Fruit fly (Drosophila melanogaster) whole organism, adult: ENCODE results near the gene Gr93a.

Source experiments
- CG14711 ChIP-seq: fragments of 200-800 bp; sonication (Bioruptor generic); optimal IDR thresholded peaks from 2 replicates; lab custom pipeline; 2018; ENCODE audit warnings: missing biosample characterization, mild to moderate bottlenecking, missing genetic modification characterization, moderate library complexity
- CG1620 ChIP-seq: fragments of 200-800 bp; sonication (Bioruptor generic); optimal IDR thresholded peaks from 2 replicates; lab custom pipeline; 2016; ENCODE audit warnings: missing biosample characterization, missing genetic modification characterization
- CG33017 ChIP-seq: fragments of 200-800 bp; sonication (Bioruptor generic); optimal IDR thresholded peaks from 2 replicates; lab custom pipeline; 2018; ENCODE audit warnings: missing biosample characterization, mild to moderate bottlenecking, missing genetic modification characterization, moderate library complexity
- CG7045 ChIP-seq: fragments of 200-800 bp; sonication (Bioruptor generic); optimal IDR thresholded peaks from 2 replicates; lab custom pipeline; 2017; ENCODE audit warnings: missing biosample characterization, mild to moderate bottlenecking, missing genetic modification characterization
- Clk ChIP-seq: fragments of 200-800 bp; sonication (Bioruptor generic); optimal IDR thresholded peaks from 2 replicates; lab custom pipeline; 2017; ENCODE audit warnings: missing biosample characterization, missing genetic modification characterization
- bab1 ChIP-seq: fragments of 200-800 bp; sonication (Bioruptor generic); optimal IDR thresholded peaks from 3 replicates; lab custom pipeline; 2019; ENCODE audit warnings: missing biosample characterization, mild to moderate bottlenecking, missing genetic modification characterization, moderate library complexity
- cic ChIP-seq: fragments of 200-800 bp; sonication (Bioruptor generic); optimal IDR thresholded peaks from 2 replicates; lab custom pipeline; 2017; ENCODE audit warnings: missing biosample characterization, mild to moderate bottlenecking, missing genetic modification characterization, moderate library complexity
- cnc ChIP-seq, 2 experiments: fragments of >200 bp; optimal IDR thresholded peaks; 2 replicates each; lab custom pipeline; 2017
- kay ChIP-seq: fragments of 200-800 bp; sonication (Bioruptor generic); peaks from one replicate; lab custom pipeline; 2016; ENCODE audit warnings: missing biosample characterization, missing genetic modification characterization, borderline replicate concordance
- pad ChIP-seq: fragments of 200-800 bp; sonication (Bioruptor generic); optimal IDR thresholded peaks from 3 replicates; lab custom pipeline; 2017; ENCODE audit warnings: missing biosample characterization, missing genetic modification characterization, mild to moderate bottlenecking, moderate library complexity, missing genetic modification reagents

DNA sequence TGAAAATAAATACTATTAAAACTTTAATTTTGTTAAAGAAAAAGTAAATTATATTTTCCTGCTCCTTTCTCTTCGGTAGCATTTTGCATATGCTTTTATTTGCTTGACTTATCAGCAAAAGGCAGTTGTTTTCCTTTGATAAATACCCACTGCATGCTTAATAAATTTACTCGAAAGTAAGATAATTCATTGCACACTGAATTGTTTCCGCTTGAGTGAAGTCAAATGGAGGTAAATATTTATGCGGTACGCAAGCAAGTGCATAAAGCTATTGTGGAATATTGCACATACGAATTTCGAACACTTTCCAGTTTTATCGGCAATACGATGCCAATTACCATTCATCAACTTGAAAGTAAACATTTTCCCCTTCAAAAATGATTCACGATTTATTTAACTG is 9.2 kb upstream of the Gr93a start:
- TF ChIP-seq CG1620 (GFP tag; lab: Kevin White, UChicago) (no peak), kay (GFP tag; lab: Kevin White, UChicago) (peak; percentile 85), CG33017 (tag; lab: Kevin White, UChicago) (peak; percentile 6), bab1 (GFP tag; lab: Kevin White, UChicago) (no peak), CG7045 (GFP tag; lab: Kevin White, UChicago) (peak; percentile 67), cic (peak; percentile 41), pad (GFP tag; lab: Kevin White, UChicago) (no peak), cnc (optimal IDR thresholded peaks at IDR 0.05; lab: Kevin White, UChicago) (no peak), Clk (GFP tag; lab: Kevin White, UChicago) (no peak), CG14711 (tag; lab: Kevin White, UChicago) (no peak)
